Worm (Caenorhabditis elegans): Measurements from ENCODE around the gene hpo-19.

ce11 chrV:6453122-6453521 is 16.7 kb downstream of the hpo-19 start, which contains the start of gene acl-9:
- no peak for TF ChIP-seq unc-39 (tag; optimal IDR thresholded peaks at IDR 0.05)
- no peak for TF ChIP-seq ama-1 (optimal IDR thresholded peaks at IDR 0.05)
- TF ChIP-seq crh-2 (tag; optimal IDR thresholded peaks at IDR 0.05) = no peak
- TF ChIP-seq nhr-12 (tag; optimal IDR thresholded peaks at IDR 0.05) = no peak
- TF ChIP-seq ZK546.5 (tag; optimal IDR thresholded peaks at IDR 0.05) = no peak
- TF ChIP-seq snpc-4 (tag; optimal IDR thresholded peaks at IDR 0.05) = no peak

Data from whole organism, L2 larva.